Fruit fly (Drosophila melanogaster) whole organism, embryonic: ENCODE results near the gene Glg1.

Source experiments
- CG15601 ChIP-seq: fragments of 200-800 bp; sonication (Bioruptor generic); optimal IDR thresholded peaks from 3 replicates; lab custom pipeline; 2019; ENCODE audit warnings: missing biosample characterization, mild to moderate bottlenecking, missing genetic modification characterization, moderate library complexity
- gt ChIP-seq: fragments of 200-800 bp; sonication (Bioruptor generic); IDR thresholded peaks from 2 replicates; pipeline ENCODE4 v1.3.6; 2022; ENCODE audit warnings: missing biosample characterization, missing genetic modification characterization
- slp2 ChIP-seq: fragments of 200-800 bp; sonication (Bioruptor generic); optimal IDR thresholded peaks from 2 replicates; lab custom pipeline; 2016; ENCODE audit warnings: missing biosample characterization, missing genetic modification characterization

- TF ChIP-seq gt (GFP tag; lab: Robert Waterston, UW), result no peak
- no peak for TF ChIP-seq slp2 (GFP tag; lab: Kevin White, UChicago)
- no peak for TF ChIP-seq CG15601
These were observed 34.7 kb upstream of the Glg1 start, which contains the start of gene CG33290 for dm6 chr3L:21542059-21542458.
